Worm (Caenorhabditis elegans): ENCODE results near the gene Y94H6A.3.
A peak's percentile ranks its signal among the peaks of the same experiment; 100 is the strongest.
"Not testable (repeated sequence)": the region's sequence is repeated elsewhere in the genome, so short reads cannot be mapped to it uniquely, and the experiment has no call there.

Gene Y94H6A.3

ce11 chrIV:2710203-2710935, 34.1 kb downstream of the Y94H6A.3 start, which contains the start of gene Y94H6A.10:
Gene Y94H6A.10, minus strand, starts transcription at chrIV:2710666.
- TF ChIP-seq T22C8.4 (GFP tag; IDR thresholded peaks at IDR 0.05) (no peak), tab-1 (GFP tag; IDR thresholded peaks at IDR 0.05) (no peak), ref-1 (GFP tag; conservative IDR thresholded peaks at IDR 0.05) (no peak), klf-2 (GFP tag; conservative IDR thresholded peaks at IDR 0.05) (no peak), flt-1 (GFP tag; IDR thresholded peaks at IDR 0.05) (no peak), ztf-23 (GFP tag; IDR thresholded peaks at IDR 0.05) (no peak), ztf-29 (GFP tag; IDR thresholded peaks at IDR 0.05) (no peak), cog-1 (tag; optimal IDR thresholded peaks at IDR 0.05) (no peak), med-1 (GFP tag; optimal IDR thresholded peaks at IDR 0.05; ENCODE audit: insufficient read depth) (no peak)

ce11 chrIV:2711122-2711669, 34.9 kb downstream of the Y94H6A.3 start:
- TF ChIP-seq T22C8.4 (GFP tag; IDR thresholded peaks at IDR 0.05) (no peak), med-1 (GFP tag; optimal IDR thresholded peaks at IDR 0.05; ENCODE audit: insufficient read depth) (no peak), ref-1 (GFP tag; conservative IDR thresholded peaks at IDR 0.05) (no peak), klf-2 (GFP tag; conservative IDR thresholded peaks at IDR 0.05) (no peak), tab-1 (GFP tag; IDR thresholded peaks at IDR 0.05) (no peak), flt-1 (GFP tag; IDR thresholded peaks at IDR 0.05) (no peak), ztf-23 (GFP tag; IDR thresholded peaks at IDR 0.05) (no peak), cog-1 (tag; optimal IDR thresholded peaks at IDR 0.05) (no peak), ztf-29 (GFP tag; IDR thresholded peaks at IDR 0.05) (no peak)

- no peak for TF ChIP-seq klf-2 (GFP tag; conservative IDR thresholded peaks at IDR 0.05)
Observed at ce11 chrIV:2712935-2713334, 36.6 kb downstream of the Y94H6A.3 start, which contains the start of gene Y94H6A.12. Gene Y94H6A.12, minus strand, starts transcription at chrIV:2713035.

- peak; percentile 44; the same call in 1 of the 2 replicates for TF ChIP-seq T22C8.4 (GFP tag; IDR thresholded peaks at IDR 0.05)
Observed at ce11 chrIV:2716474-2716873, 40.2 kb downstream of the Y94H6A.3 start, which contains the start of gene Y94H6A.7. Gene Y94H6A.7, minus strand, starts transcription at chrIV:2716574.

ce11 chrIV:2719734-2720133, 43.4 kb downstream of the Y94H6A.3 start, which contains the start of gene ndua-12:
Gene ndua-12, minus strand, starts transcription at chrIV:2719834.
- not testable (repeated sequence) for TF ChIP-seq ztf-29, T22C8.4, flt-1 (GFP tag; IDR thresholded peaks at IDR 0.05)

ce11 chrIV:2725784-2726183, 49.5 kb downstream of the Y94H6A.3 start, which contains the start of gene ubxn-2:
Gene ubxn-2, minus strand, starts transcription at chrIV:2725819.
- TF ChIP-seq ztf-23 (GFP tag; IDR thresholded peaks at IDR 0.05) (peak; percentile 61), T22C8.4 (GFP tag; IDR thresholded peaks at IDR 0.05) (peak; percentile 30; the same call in 1 of the 2 replicates), med-1 (GFP tag; optimal IDR thresholded peaks at IDR 0.05; ENCODE audit: insufficient read depth) (no peak)
